Worm (Caenorhabditis elegans) whole organism, late embryonic: ENCODE data around the gene C16C10.1.

ENCODE experiments used
- K02D7.2 ChIP-seq: sonication (generic microtip); optimal IDR thresholded peaks from 2 replicates; lab custom pipeline; 2017; ENCODE audit warnings: mild to moderate bottlenecking, missing genetic modification characterization, missing compliant biosample characterization
- ama-1 ChIP-seq: fragments of 150-350 bp; optimal IDR thresholded peaks from 2 replicates; lab custom pipeline; 2014
- fkh-6 ChIP-seq: sonication (generic microtip); optimal IDR thresholded peaks from 2 replicates; lab custom pipeline; 2016; ENCODE audit warnings: missing genetic modification characterization, missing compliant biosample characterization
- hlh-13 ChIP-seq: fragments of 200-800 bp; sonication (Bioruptor generic); optimal IDR thresholded peaks from 2 replicates; lab custom pipeline; 2018; ENCODE audit warnings: mild to moderate bottlenecking, missing genetic modification characterization, missing compliant biosample characterization
- npax-4 ChIP-seq: sonication (generic microtip); optimal IDR thresholded peaks from 2 replicates; lab custom pipeline; 2016; ENCODE audit warnings: missing genetic modification characterization, missing compliant biosample characterization
- pha-2 ChIP-seq: sonication (generic microtip); optimal IDR thresholded peaks from 2 replicates; lab custom pipeline; 2017; ENCODE audit warnings: mild to moderate bottlenecking, missing genetic modification characterization, missing compliant biosample characterization
- pha-4 ChIP-seq: fragments of 150-350 bp; optimal IDR thresholded peaks from 2 replicates; lab custom pipeline; 2018; ENCODE audit warnings: missing biosample characterization, missing genetic modification reagents, missing genetic modification characterization
- sox-4 ChIP-seq: sonication (generic microtip); optimal IDR thresholded peaks from 2 replicates; lab custom pipeline; 2017; ENCODE audit warnings: mild to moderate bottlenecking, missing genetic modification characterization, inconsistent platforms, missing compliant biosample characterization

ce11 chrIII:4220864-4221263, 39.6 kb upstream of the C16C10.1 start:
- TF ChIP-seq npax-4 (tag; lab: Kevin White, UChicago) (no peak), hlh-13 (GFP tag; lab: Kevin White, UChicago) (no peak), pha-4 (tag; lab: Kevin White, UChicago) (no peak), pha-2 (tag; lab: Kevin White, UChicago) (no peak), ama-1 (lab: Kevin White, UChicago) (no peak), K02D7.2 (tag; lab: Kevin White, UChicago) (no peak), fkh-6 (no peak), sox-4 (tag; lab: Kevin White, UChicago) (no peak)
